Worm (Caenorhabditis elegans): Measurements from ENCODE around the gene F19G12.4.

Gene F19G12.4

DNA sequence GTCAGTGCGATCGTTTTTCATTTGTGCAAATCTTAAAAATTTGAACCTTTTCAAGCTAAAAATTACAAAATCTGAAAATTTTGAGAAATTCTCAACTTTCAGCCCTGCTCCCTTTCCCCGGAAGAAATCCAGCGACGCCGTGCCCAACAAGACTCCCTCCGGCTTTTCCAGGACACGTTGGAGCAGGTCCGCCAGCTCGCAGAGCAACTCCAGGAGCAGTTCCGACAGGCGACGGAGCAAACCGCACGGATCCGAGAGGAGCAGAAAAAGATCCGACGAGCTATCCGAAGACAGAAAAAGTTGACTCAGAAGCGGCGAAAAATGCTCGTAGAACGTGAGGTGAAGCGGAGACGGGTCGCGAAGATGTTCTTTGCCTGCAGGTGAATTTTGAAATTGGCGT lies 34.1 kb downstream of the F19G12.4 start:
- TF ChIP-seq ceh-40 (GFP tag; IDR thresholded peaks at IDR 0.05) (no peak), ztf-3 (GFP tag; optimal IDR thresholded peaks at IDR 0.05) (no peak), ztf-25 (GFP tag; IDR thresholded peaks at IDR 0.05) (no peak), F49E8.2 (tag; optimal IDR thresholded peaks at IDR 0.05; ENCODE audit: insufficient read depth) (no peak), egrh-3 (GFP tag; IDR thresholded peaks at IDR 0.05) (peak; percentile 79; the same call in 1 of the 2 replicates), aptf-2 (GFP tag; conservative IDR thresholded peaks at IDR 0.05) (no peak), zfh-2 (GFP tag; conservative IDR thresholded peaks at IDR 0.05) (peak; percentile 89), chd-7 (tag; optimal IDR thresholded peaks at IDR 0.05) (no peak), unc-62 (GFP tag; optimal IDR thresholded peaks at IDR 0.05) (no peak), xnd-1 (tag; optimal IDR thresholded peaks at IDR 0.05) (no peak), F37B4.10 (GFP tag; IDR thresholded peaks at IDR 0.05) (no peak), Y53F4B.3 (GFP tag; IDR thresholded peaks at IDR 0.05) (no peak), B0019.2 (GFP tag; conservative IDR thresholded peaks at IDR 0.05) (no peak), dpff-1 (tag; optimal IDR thresholded peaks at IDR 0.05) (no peak)

DNA sequence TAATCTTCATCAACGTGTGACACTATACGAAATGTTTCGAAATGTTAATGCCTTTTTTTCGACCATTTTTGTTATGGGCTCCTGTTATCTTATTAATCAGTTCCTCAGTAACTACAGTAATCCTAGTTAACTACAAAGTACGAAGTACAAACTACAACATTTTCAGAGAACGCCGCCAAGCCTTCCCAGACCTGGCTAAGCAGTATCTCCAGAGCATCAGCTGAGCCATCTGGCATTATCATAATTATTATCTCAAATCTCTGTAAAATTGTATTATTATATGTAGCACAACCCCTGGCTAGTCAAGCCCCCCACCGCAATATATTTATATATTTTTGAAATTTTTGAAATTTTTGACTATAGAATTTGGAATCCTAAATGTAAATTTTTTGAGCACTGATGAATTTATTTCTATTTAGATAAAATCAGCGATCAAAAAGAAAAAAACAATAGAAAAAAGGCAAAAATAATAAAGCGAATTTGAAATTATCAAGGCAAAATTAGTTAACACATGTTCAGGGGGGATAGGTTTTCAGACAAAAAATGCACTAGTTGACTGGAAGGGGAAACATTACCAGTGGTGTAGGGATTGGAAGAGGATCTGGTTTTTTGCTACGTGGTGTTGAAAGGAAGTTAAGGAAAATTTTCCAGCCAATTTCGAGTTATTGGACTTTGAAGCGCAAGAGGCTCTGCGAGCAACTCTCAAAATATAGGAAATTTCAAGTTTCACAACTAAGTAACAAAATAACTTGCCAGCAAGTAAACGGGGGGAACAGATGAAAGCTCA lies 34.9 kb downstream of the F19G12.4 start:
- no peak for TF ChIP-seq ets-4 (GFP tag; optimal IDR thresholded peaks at IDR 0.05)
- peak; percentile 35 for TF ChIP-seq nhr-27 (tag; optimal IDR thresholded peaks at IDR 0.05)
- peak; percentile 11; the same call in 1 of the 2 replicates for TF ChIP-seq ekl-4 (GFP tag; IDR thresholded peaks at IDR 0.05)
- TF ChIP-seq nfyb-1 (GFP tag; IDR thresholded peaks at IDR 0.05): peak; percentile 39; the same call in 1 of the 2 replicates
- TF ChIP-seq lin-35 (GFP tag; optimal IDR thresholded peaks at IDR 0.05): peak in 1 of 3 experiments; percentile 56
- 0 out of 2 replicates have a peak, but pooled peaks have one; percentile 60 for TF ChIP-seq Y53G8AR.9 (GFP tag; conservative IDR thresholded peaks at IDR 0.05)
- no peak for TF ChIP-seq chd-7 (tag; optimal IDR thresholded peaks at IDR 0.05)
- TF ChIP-seq ceh-58 (GFP tag; IDR thresholded peaks at IDR 0.05): 0 out of 2 replicates have a peak, but pooled peaks have one; percentile 73
- 0 out of 2 replicates have a peak, but pooled peaks have one; percentile 39 for TF ChIP-seq lin-26 (GFP tag; IDR thresholded peaks at IDR 0.05)
- TF ChIP-seq snpc-1.1 (tag; optimal IDR thresholded peaks at IDR 0.05; ENCODE audit: insufficient read depth): no peak

DNA sequence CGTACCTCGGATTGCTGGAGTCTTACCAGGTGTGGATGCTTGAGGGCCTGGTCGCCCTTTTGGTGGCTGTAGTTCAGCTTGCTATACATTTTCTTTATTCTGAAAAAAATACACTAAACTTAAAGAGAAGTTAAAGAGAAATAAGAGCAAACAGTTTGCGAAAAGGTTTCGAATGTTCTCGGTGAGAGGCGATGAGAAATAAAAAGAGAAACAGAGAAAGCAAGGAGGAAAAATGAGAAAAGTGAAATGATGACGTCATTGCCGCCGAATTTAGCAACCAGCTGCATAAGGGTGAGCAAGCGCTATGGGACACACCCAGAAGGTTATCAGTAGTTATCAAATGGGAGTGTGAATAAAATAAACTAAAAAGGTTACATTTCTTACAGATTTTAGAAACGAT lies 36.7 kb downstream of the F19G12.4 start, which contains the start of gene cebp-1:
Gene cebp-1, minus strand, starts transcription at position 99 of the 400 bp plus-strand sequence.
- TF ChIP-seq cebp-2 (GFP tag; IDR thresholded peaks at IDR 0.05) (no peak), atf-7 (tag; optimal IDR thresholded peaks at IDR 0.05) (peak; percentile 95)

DNA sequence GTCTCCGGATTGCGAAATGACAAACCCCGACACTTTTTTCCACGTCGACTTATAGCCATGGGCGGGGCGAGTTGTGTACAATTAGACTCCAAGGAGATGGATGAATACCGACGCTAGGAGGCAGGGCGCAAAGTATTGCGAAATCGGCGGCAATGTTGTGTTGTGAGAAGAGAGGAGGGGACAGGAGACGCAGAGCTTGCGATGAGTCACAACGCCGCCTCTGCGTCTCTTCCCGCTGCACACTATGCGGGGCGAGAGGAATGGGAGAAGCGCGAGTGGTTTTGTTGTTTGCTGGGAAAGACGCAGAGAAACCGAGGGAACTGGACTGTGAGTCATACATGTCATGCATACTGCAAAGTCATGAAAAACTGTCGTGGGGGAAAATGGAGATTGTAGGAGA lies 37.3 kb downstream of the F19G12.4 start:
- no peak for TF ChIP-seq ztf-3 (GFP tag; optimal IDR thresholded peaks at IDR 0.05)
- TF ChIP-seq K12H6.12 (tag; optimal IDR thresholded peaks at IDR 0.05): peak; percentile 93
- peak; percentile 86 for TF ChIP-seq atf-7 (tag; optimal IDR thresholded peaks at IDR 0.05)
- TF ChIP-seq nfya-1 (tag; optimal IDR thresholded peaks at IDR 0.05; ENCODE audit: borderline replicate concordance, insufficient read depth): no peak
- peak; percentile 84 for TF ChIP-seq gei-17 (GFP tag; optimal IDR thresholded peaks at IDR 0.05)
- TF ChIP-seq ztf-22 (GFP tag; optimal IDR thresholded peaks at IDR 0.05): peak; percentile 72
- no peak for TF ChIP-seq snpc-4 (GFP tag; optimal IDR thresholded peaks at IDR 0.05)
- TF ChIP-seq snpc-4 (tag; optimal IDR thresholded peaks at IDR 0.05): peak in 2 of 4 experiments; percentile 52
- no peak for TF ChIP-seq fkh-3 (tag; optimal IDR thresholded peaks at IDR 0.05)
- 0 out of 2 replicates have a peak, but pooled peaks have one; percentile 48 for TF ChIP-seq F37B4.10 (GFP tag; IDR thresholded peaks at IDR 0.05)
- TF ChIP-seq let-607 (tag; optimal IDR thresholded peaks at IDR 0.05): peak; percentile 62 to 80
- TF ChIP-seq F49E8.2 (tag; optimal IDR thresholded peaks at IDR 0.05; ENCODE audit: insufficient read depth): no peak
- TF ChIP-seq mes-4 (tag; optimal IDR thresholded peaks at IDR 0.05): no peak
- TF ChIP-seq hmg-1.2 (GFP tag; IDR thresholded peaks at IDR 0.05): peak; percentile 92
- no peak for TF ChIP-seq zim-3 (tag; optimal IDR thresholded peaks at IDR 0.05)
- TF ChIP-seq sdz-38 (tag; optimal IDR thresholded peaks at IDR 0.05): no peak
- no peak for TF ChIP-seq sea-2 (GFP tag; IDR thresholded peaks at IDR 0.05)
- no peak for TF ChIP-seq ztf-6 (GFP tag; IDR thresholded peaks at IDR 0.05)
- no peak for TF ChIP-seq F57A8.1 (GFP tag; optimal IDR thresholded peaks at IDR 0.05)
- TF ChIP-seq T26A5.8 (tag; optimal IDR thresholded peaks at IDR 0.05): no peak
- peak; percentile 60 for TF ChIP-seq tbp1 (GFP tag; optimal IDR thresholded peaks at IDR 0.05)
